Worm (Caenorhabditis elegans) whole organism, L2 larva: ENCODE results near the gene nhr-186.

Source experiments
- C34F6.9 ChIP-seq: fragments of 150-350 bp; optimal IDR thresholded peaks from 2 replicates; lab custom pipeline; 2014; ENCODE audit warnings: missing biosample characterization, missing genetic modification characterization
- F13H6.1 ChIP-seq: sonication (generic microtip); optimal IDR thresholded peaks from 2 replicates; lab custom pipeline; 2016; ENCODE audit warnings: missing genetic modification characterization, missing compliant biosample characterization
- R02D3.7 ChIP-seq: fragments of 150-350 bp; optimal IDR thresholded peaks from 2 replicates; lab custom pipeline; 2014; ENCODE audit warnings: missing biosample characterization, missing genetic modification characterization
- Y55F3AM.14 ChIP-seq: fragments of 200-800 bp; sonication (Bioruptor generic); optimal IDR thresholded peaks from 2 replicates; lab custom pipeline; 2018; ENCODE audit warnings: mild to moderate bottlenecking, missing genetic modification characterization, missing compliant biosample characterization
- ZK546.5 ChIP-seq: sonication (generic microtip); optimal IDR thresholded peaks from 2 replicates; lab custom pipeline; 2017; ENCODE audit warnings: missing biosample characterization, missing genetic modification characterization
- alr-1 ChIP-seq: fragments of 150-350 bp; optimal IDR thresholded peaks from 2 replicates; lab custom pipeline; 2014; ENCODE audit warnings: missing biosample characterization, missing genetic modification characterization
- aly-2 ChIP-seq: fragments of 150-350 bp; optimal IDR thresholded peaks from 2 replicates; lab custom pipeline; 2014; ENCODE audit warnings: missing biosample characterization, missing genetic modification characterization
- ama-1 ChIP-seq: fragments of 150-350 bp; optimal IDR thresholded peaks from 2 replicates; lab custom pipeline; 2018; ENCODE audit warnings: inconsistent platforms
- blmp-1 ChIP-seq: sonication (generic microtip); optimal IDR thresholded peaks from 2 replicates; lab custom pipeline; 2017; ENCODE audit warnings: missing genetic modification characterization, mild to moderate bottlenecking, missing compliant biosample characterization, antibody characterized with exemption, moderate library complexity; ENCODE audit not compliant: insufficient read depth
- ceh-16 ChIP-seq: fragments of 150-350 bp; optimal IDR thresholded peaks from 2 replicates; lab custom pipeline; 2014; ENCODE audit warnings: missing biosample characterization, missing genetic modification characterization
- ceh-82 ChIP-seq: fragments of 150-350 bp; optimal IDR thresholded peaks from 2 replicates; lab custom pipeline; 2014; ENCODE audit warnings: missing biosample characterization, missing genetic modification characterization
- crh-2 ChIP-seq: sonication (generic microtip); optimal IDR thresholded peaks from 2 replicates; lab custom pipeline; 2017; ENCODE audit warnings: missing biosample characterization, missing genetic modification characterization
- dmd-4 ChIP-seq: sonication (generic microtip); optimal IDR thresholded peaks from 2 replicates; lab custom pipeline; 2017; ENCODE audit warnings: missing biosample characterization, missing genetic modification characterization
- egl-27 ChIP-seq: sonication (generic microtip); optimal IDR thresholded peaks from 3 replicates; lab custom pipeline; 2017; ENCODE audit warnings: missing biosample characterization, missing genetic modification reagents, missing genetic modification characterization
- elt-1 ChIP-seq: fragments of 150-350 bp; optimal IDR thresholded peaks from 2 replicates; lab custom pipeline; 2014; ENCODE audit warnings: missing biosample characterization, missing genetic modification characterization
- elt-3 ChIP-seq: sonication (generic microtip); optimal IDR thresholded peaks from 2 replicates; lab custom pipeline; 2017; ENCODE audit warnings: missing biosample characterization, missing genetic modification characterization
- fos-1 ChIP-seq: fragments of 150-350 bp; optimal IDR thresholded peaks from 2 replicates; lab custom pipeline; 2014; ENCODE audit warnings: missing biosample characterization, missing genetic modification characterization
- gmeb-1 ChIP-seq: fragments of 150-350 bp; optimal IDR thresholded peaks from 2 replicates; lab custom pipeline; 2014; ENCODE audit warnings: missing biosample characterization, missing genetic modification characterization
- lin-11 ChIP-seq: fragments of 150-350 bp; sonication (generic microtip); optimal IDR thresholded peaks from 2 replicates; lab custom pipeline; 2014; ENCODE audit warnings: missing biosample characterization, missing genetic modification characterization, inconsistent platforms, mixed read lengths
- lin-13 ChIP-seq: fragments of 150-350 bp; optimal IDR thresholded peaks from 2 replicates; lab custom pipeline; 2014; ENCODE audit warnings: missing biosample characterization, missing genetic modification reagents, missing genetic modification characterization
- lin-39 ChIP-seq: fragments of 150-350 bp; optimal IDR thresholded peaks from 2 replicates; lab custom pipeline; 2014; ENCODE audit warnings: missing biosample characterization, missing genetic modification reagents, missing genetic modification characterization
- lsy-2 ChIP-seq, 2 experiments: fragments of 150-350 bp in 1 of 2; sonication (generic microtip) in 1 of 2; optimal IDR thresholded peaks; 2 replicates each; lab custom pipeline; 2014 to 2017; ENCODE audit warnings: missing biosample characterization in 2 of 2, missing genetic modification characterization in 2 of 2
- mab-5 ChIP-seq: fragments of 150-350 bp; optimal IDR thresholded peaks from 2 replicates; lab custom pipeline; 2014; ENCODE audit warnings: missing biosample characterization, missing genetic modification characterization
- mbf-1 ChIP-seq: sonication (generic microtip); optimal IDR thresholded peaks from 2 replicates; lab custom pipeline; 2017; ENCODE audit warnings: missing biosample characterization, missing genetic modification characterization
- mdl-1 ChIP-seq, 2 experiments: fragments of 150-350 bp in 1 of 2; sonication (generic microtip) in 1 of 2; optimal IDR thresholded peaks; 2 replicates each; lab custom pipeline; 2017; ENCODE audit warnings: missing biosample characterization in 2 of 2, missing genetic modification characterization in 2 of 2
- nhr-10 ChIP-seq: sonication (generic microtip); optimal IDR thresholded peaks from 2 replicates; lab custom pipeline; 2017; ENCODE audit warnings: missing biosample characterization, missing genetic modification characterization
- nhr-11 ChIP-seq: fragments of 150-350 bp; optimal IDR thresholded peaks from 2 replicates; lab custom pipeline; 2014; ENCODE audit warnings: missing biosample characterization, missing genetic modification characterization
- nhr-12 ChIP-seq: fragments of 150-350 bp; optimal IDR thresholded peaks from 2 replicates; lab custom pipeline; 2014; ENCODE audit warnings: missing biosample characterization, missing genetic modification characterization
- nhr-129 ChIP-seq: fragments of 150-350 bp; optimal IDR thresholded peaks from 2 replicates; lab custom pipeline; 2014; ENCODE audit warnings: missing biosample characterization, missing genetic modification characterization
- nhr-21 ChIP-seq: fragments of 150-350 bp; optimal IDR thresholded peaks from 2 replicates; lab custom pipeline; 2014; ENCODE audit warnings: missing biosample characterization, missing genetic modification characterization
- nhr-23 ChIP-seq: fragments of 150-350 bp; optimal IDR thresholded peaks from 2 replicates; lab custom pipeline; 2014; ENCODE audit warnings: missing biosample characterization, missing genetic modification reagents, missing genetic modification characterization
- nhr-237 ChIP-seq: fragments of 150-350 bp; optimal IDR thresholded peaks from 2 replicates; lab custom pipeline; 2014; ENCODE audit warnings: missing biosample characterization, missing genetic modification characterization
- nhr-25 ChIP-seq: fragments of 150-350 bp; sonication (generic microtip); optimal IDR thresholded peaks from 3 replicates; lab custom pipeline; 2014; ENCODE audit warnings: missing biosample characterization, missing genetic modification characterization
- nhr-6 ChIP-seq: fragments of 150-350 bp; optimal IDR thresholded peaks from 2 replicates; lab custom pipeline; 2014; ENCODE audit warnings: missing biosample characterization, missing genetic modification characterization
- nhr-77 ChIP-seq: fragments of 150-350 bp; optimal IDR thresholded peaks from 2 replicates; lab custom pipeline; 2014; ENCODE audit warnings: missing biosample characterization, missing genetic modification characterization
- peb-1 ChIP-seq: fragments of 150-350 bp; optimal IDR thresholded peaks from 2 replicates; lab custom pipeline; 2014; ENCODE audit warnings: missing biosample characterization, missing genetic modification characterization
- sem-4 ChIP-seq: fragments of 150-350 bp; optimal IDR thresholded peaks from 2 replicates; lab custom pipeline; 2014; ENCODE audit warnings: missing biosample characterization, missing genetic modification reagents, missing genetic modification characterization
- skn-1 ChIP-seq: sonication (generic microtip); optimal IDR thresholded peaks from 2 replicates; lab custom pipeline; 2017; ENCODE audit warnings: missing biosample characterization, missing genetic modification characterization
- sma-3 ChIP-seq: sonication (generic microtip); optimal IDR thresholded peaks from 2 replicates; lab custom pipeline; 2016; ENCODE audit warnings: missing genetic modification reagents, missing genetic modification characterization, missing compliant biosample characterization
- sma-9 ChIP-seq, 2 experiments: fragments of 150-350 bp in 1 of 2; sonication (generic microtip) in 1 of 2; optimal IDR thresholded peaks; 2 replicates each; lab custom pipeline; 2014 to 2016; ENCODE audit warnings: missing genetic modification characterization in 2 of 2, mild to moderate bottlenecking in 1 of 2, missing biosample characterization in 1 of 2, missing compliant biosample characterization in 1 of 2, missing genetic modification reagents in 1 of 2, moderate library complexity in 1 of 2
- snpc-4 ChIP-seq: fragments of 150-350 bp; optimal IDR thresholded peaks from 2 replicates; lab custom pipeline; 2014; ENCODE audit warnings: missing biosample characterization, missing genetic modification characterization
- unc-39 ChIP-seq: fragments of 150-350 bp; optimal IDR thresholded peaks from 2 replicates; lab custom pipeline; 2014; ENCODE audit warnings: missing biosample characterization, missing genetic modification characterization
- unc-55 ChIP-seq: fragments of 150-350 bp; sonication (generic microtip); optimal IDR thresholded peaks from 3 replicates; lab custom pipeline; 2014; ENCODE audit warnings: missing biosample characterization, missing genetic modification reagents, missing genetic modification characterization
- unc-62 ChIP-seq: fragments of 150-350 bp; optimal IDR thresholded peaks from 2 replicates; lab custom pipeline; 2014; ENCODE audit warnings: missing biosample characterization, missing genetic modification reagents, missing genetic modification characterization
- zag-1 ChIP-seq: fragments of 150-350 bp; optimal IDR thresholded peaks from 2 replicates; lab custom pipeline; 2014; ENCODE audit warnings: missing biosample characterization, missing genetic modification characterization
- ztf-1 ChIP-seq: fragments of 200-800 bp; sonication (Bioruptor generic); conservative IDR thresholded peaks from 2 replicates; pipeline ENCODE4 v1.3.6; 2022; ENCODE audit warnings: missing genetic modification characterization, missing compliant biosample characterization
- ztf-11 ChIP-seq: sonication (generic microtip); optimal IDR thresholded peaks from 2 replicates; lab custom pipeline; 2017; ENCODE audit warnings: missing biosample characterization, missing genetic modification characterization
- ztf-4 ChIP-seq: fragments of 150-350 bp; optimal IDR thresholded peaks from 2 replicates; lab custom pipeline; 2014; ENCODE audit warnings: missing biosample characterization, missing genetic modification characterization

The nhr-186 gene

ce11 chrV:3878223-3878622 lies 23.5 kb upstream of the nhr-186 start, which contains the start of gene nhr-159:
TSS of gene nhr-159 (minus strand) at chrV:3878323.
- TF ChIP-seq lin-13 = no peak
- no peak for TF ChIP-seq skn-1 (tag; lab: Kevin White, UChicago)
- TF ChIP-seq ama-1 (lab: Kevin White, UChicago) = no peak
- no peak for TF ChIP-seq dmd-4 (tag; lab: Kevin White, UChicago)
- no peak for TF ChIP-seq elt-3
- no peak for TF ChIP-seq aly-2 (tag; lab: Kevin White, UChicago)
- TF ChIP-seq unc-39 = no peak
- no peak for TF ChIP-seq nhr-12 (tag; lab: Kevin White, UChicago)
- no peak for TF ChIP-seq blmp-1 (tag; lab: Kevin White, UChicago)
- TF ChIP-seq gmeb-1 (tag; lab: Kevin White, UChicago) = no peak
- TF ChIP-seq F13H6.1 (tag; lab: Kevin White, UChicago) = no peak
- no peak for TF ChIP-seq mbf-1 (tag; lab: Kevin White, UChicago)
- TF ChIP-seq, all 48 proteins: peak for 0

ce11 chrV:3877242-3877641 lies 22.5 kb upstream of the nhr-186 start:
- TF ChIP-seq nhr-21 (tag; lab: Kevin White, UChicago) (peak; percentile 3), Y55F3AM.14 (no peak)

- no peak for TF ChIP-seq Y55F3AM.14
- no peak for TF ChIP-seq unc-39
- no peak for TF ChIP-seq snpc-4 (tag; lab: Kevin White, UChicago)
- TF ChIP-seq ZK546.5 (tag; lab: Kevin White, UChicago) = no peak
- peak; percentile 55 for TF ChIP-seq sma-9 (GFP tag; optimal IDR thresholded peaks at IDR 0.05; lab: Kevin White, UChicago)
- TF ChIP-seq sma-9 (tag; optimal IDR thresholded peaks at IDR 0.05; lab: Kevin White, UChicago) = no peak
- TF ChIP-seq unc-62 (GFP tag; lab: Kevin White, UChicago) = no peak
- TF ChIP-seq R02D3.7 (tag; lab: Kevin White, UChicago) = no peak
- no peak for TF ChIP-seq sem-4 (tag; lab: Kevin White, UChicago)
- TF ChIP-seq fos-1 (tag; lab: Kevin White, UChicago) = no peak
- no peak for TF ChIP-seq sma-3 (GFP tag; lab: Kevin White, UChicago)
- no peak for TF ChIP-seq nhr-23
- no peak for TF ChIP-seq blmp-1 (tag; lab: Kevin White, UChicago)
- no peak for TF ChIP-seq nhr-10
- TF ChIP-seq lin-13 = no peak
- TF ChIP-seq dmd-4 (tag; lab: Kevin White, UChicago) = peak; percentile 54
- TF ChIP-seq unc-55 (GFP tag; lab: Kevin White, UChicago) = no peak
- no peak for TF ChIP-seq ceh-82 (tag; lab: Kevin White, UChicago)
- TF ChIP-seq ztf-4 (tag; lab: Kevin White, UChicago) = peak; percentile 35
- TF ChIP-seq elt-1 (tag; lab: Kevin White, UChicago) = no peak
- no peak for TF ChIP-seq elt-3
- no peak for TF ChIP-seq nhr-77 (tag; lab: Kevin White, UChicago)
- TF ChIP-seq ztf-11 = no peak
- TF ChIP-seq lin-11 = no peak
- TF ChIP-seq alr-1 = no peak
- no peak for TF ChIP-seq aly-2 (tag; lab: Kevin White, UChicago)
- TF ChIP-seq nhr-237 (tag; lab: Kevin White, UChicago) = no peak
- no peak for TF ChIP-seq F13H6.1 (tag; lab: Kevin White, UChicago)
- TF ChIP-seq mdl-1 (tag; optimal IDR thresholded peaks at IDR 0.05; lab: Kevin White, UChicago) = no peak
- no peak for TF ChIP-seq nhr-12 (tag; lab: Kevin White, UChicago)
- no peak for TF ChIP-seq nhr-129 (tag; lab: Kevin White, UChicago)
- no peak for TF ChIP-seq peb-1
- no peak for TF ChIP-seq ztf-1
- TF ChIP-seq lin-39 (tag; lab: Kevin White, UChicago) = no peak
- no peak for TF ChIP-seq nhr-11 (tag; lab: Kevin White, UChicago)
- no peak for TF ChIP-seq mbf-1 (tag; lab: Kevin White, UChicago)
- TF ChIP-seq lsy-2 (tag; optimal IDR thresholded peaks at IDR 0.05; lab: Kevin White, UChicago) = peak in 1 of 2 experiments; percentile 42
- no peak for TF ChIP-seq zag-1 (tag; lab: Kevin White, UChicago)
- TF ChIP-seq crh-2 (tag; lab: Kevin White, UChicago) = no peak
- TF ChIP-seq egl-27 (tag; lab: Kevin White, UChicago) = no peak
- TF ChIP-seq C34F6.9 (tag; lab: Kevin White, UChicago) = peak; percentile 1
- no peak for TF ChIP-seq nhr-6 (tag; lab: Kevin White, UChicago)
- TF ChIP-seq mab-5 = no peak
- TF ChIP-seq skn-1 (tag; lab: Kevin White, UChicago) = no peak
- TF ChIP-seq nhr-25 (tag; lab: Kevin White, UChicago) = no peak
- TF ChIP-seq nhr-21 (tag; lab: Kevin White, UChicago) = peak; percentile 87
- no peak for TF ChIP-seq gmeb-1 (tag; lab: Kevin White, UChicago)
- no peak for TF ChIP-seq ama-1 (lab: Kevin White, UChicago)
- TF ChIP-seq ceh-16 = no peak
Measured at ce11 chrV:3874102-3874744, 19.5 kb upstream of the nhr-186 start, which contains the start of gene nhr-158. TSS of gene nhr-158 (minus strand) at chrV:3874152.
